Fruit fly (Drosophila melanogaster) whole organism, pupa: Measurements from ENCODE around the gene CG31778.

Source experiments
- CG12605 ChIP-seq: fragments of 200-800 bp; sonication (Bioruptor generic); IDR thresholded peaks from 2 replicates; pipeline ENCODE4 v1.3.6; 2022; ENCODE audit warnings: missing biosample characterization, missing genetic modification characterization
- CG13204 ChIP-seq: fragments of 200-800 bp; sonication (Bioruptor generic); optimal IDR thresholded peaks from 2 replicates; lab custom pipeline; 2018; ENCODE audit warnings: missing biosample characterization, mild to moderate bottlenecking, missing genetic modification characterization, moderate library complexity
- CG14655 ChIP-seq: fragments of 200-800 bp; sonication (Bioruptor generic); optimal IDR thresholded peaks from 3 replicates; lab custom pipeline; 2017; ENCODE audit warnings: mild to moderate bottlenecking, missing biosample characterization, missing genetic modification reagents, missing genetic modification characterization
- CG32121 ChIP-seq: fragments of 200-800 bp; sonication (Bioruptor generic); IDR thresholded peaks from 2 replicates; pipeline ENCODE4 v1.3.6; 2022; ENCODE audit warnings: missing biosample characterization, missing genetic modification characterization
- CG4496 ChIP-seq: fragments of 200-800 bp; sonication (Bioruptor generic); IDR thresholded peaks from 3 replicates; pipeline ENCODE4 v1.3.6; 2022; ENCODE audit warnings: missing biosample characterization, missing genetic modification characterization
- CG8159 ChIP-seq: fragments of 200-800 bp; sonication (Bioruptor generic); optimal IDR thresholded peaks from 3 replicates; lab custom pipeline; 2018; ENCODE audit warnings: missing biosample characterization, mild to moderate bottlenecking, missing genetic modification characterization, moderate library complexity
- EcR ChIP-seq: fragments of 200-800 bp; sonication (Bioruptor generic); optimal IDR thresholded peaks from 3 replicates; lab custom pipeline; 2019; ENCODE audit warnings: missing biosample characterization, missing genetic modification characterization, mild to moderate bottlenecking, moderate library complexity, missing genetic modification reagents
- Snoo ChIP-seq: fragments of 200-800 bp; sonication (Bioruptor generic); optimal IDR thresholded peaks from 3 replicates; lab custom pipeline; 2017; ENCODE audit warnings: missing biosample characterization, mild to moderate bottlenecking, missing genetic modification characterization, inconsistent platforms

- TF ChIP-seq CG13204 = no peak
- no peak for TF ChIP-seq CG8159 (tag; lab: Kevin White, UChicago)
- TF ChIP-seq Snoo = no peak
- no peak for TF ChIP-seq CG12605 (GFP tag; lab: Robert Waterston, UW)
- no peak for TF ChIP-seq CG14655 (GFP tag; lab: Kevin White, UChicago)
- TF ChIP-seq EcR (GFP tag; lab: Kevin White, UChicago) = no peak
- no peak for TF ChIP-seq CG4496
- TF ChIP-seq CG32121 (GFP tag; lab: Robert Waterston, UW) = no peak
Observed at dm6 chr2L:3668451-3668850, 36.8 kb downstream of the CG31778 start, which contains the start of gene Sfp24Ba.
